Fruit fly (Drosophila melanogaster): Measurements from ENCODE around the gene phu.

Gene phu

dm6 chr3R:9533181-9534124 lies 38.9 kb downstream of the phu start (continued):
- TF ChIP-seq wdn (GFP tag; IDR thresholded peaks at IDR 0.05) (peak; percentile 84), bowl (GFP tag; IDR thresholded peaks at IDR 0.05) (peak; percentile 40; the same call in 1 of the 2 replicates), CG4404 (GFP tag; IDR thresholded peaks at IDR 0.05) (peak; percentile 86), Blimp-1 (GFP tag; optimal IDR thresholded peaks at IDR 0.05) (peak; percentile 89), jing (GFP tag; optimal IDR thresholded peaks at IDR 0.05) (peak; percentile 92), unpg (GFP tag; optimal IDR thresholded peaks at IDR 0.05) (peak; percentile 91), peb (GFP tag; IDR thresholded peaks at IDR 0.05) (peak; percentile 47; the same call in 1 of the 2 replicates), CG10979 (tag; optimal IDR thresholded peaks at IDR 0.05) (peak; percentile 96), fu2 (GFP tag; optimal IDR thresholded peaks at IDR 0.05) (peak; percentile 89), wek (GFP tag; optimal IDR thresholded peaks at IDR 0.05) (peak; percentile 62), ems (GFP tag; optimal IDR thresholded peaks at IDR 0.05) (peak; percentile 88), Kr (GFP tag; optimal IDR thresholded peaks at IDR 0.05) (no peak), Hmr (GFP tag; optimal IDR thresholded peaks at IDR 0.05) (peak; percentile 98), chn (GFP tag; optimal IDR thresholded peaks at IDR 0.05) (peak; percentile 89), gem (tag; optimal IDR thresholded peaks at IDR 0.05) (peak; percentile 98), Adf1 (GFP tag; IDR thresholded peaks at IDR 0.05) (peak; percentile 28; the same call in 1 of the 2 replicates), CG9797 (GFP tag; optimal IDR thresholded peaks at IDR 0.05) (peak; percentile 52), ap (GFP tag; IDR thresholded peaks at IDR 0.05) (peak; percentile 63), CG18619 (GFP tag; optimal IDR thresholded peaks at IDR 0.05) (peak; percentile 99), pnt (GFP tag; optimal IDR thresholded peaks at IDR 0.05) (peak; percentile 91), lab (GFP tag; optimal IDR thresholded peaks at IDR 0.05) (peak; percentile 96), CG1647 (GFP tag; optimal IDR thresholded peaks at IDR 0.05) (peak; percentile 87), eyg (GFP tag; optimal IDR thresholded peaks at IDR 0.05) (peak; percentile 85), NK7.1 (GFP tag; optimal IDR thresholded peaks at IDR 0.05) (peak; percentile 87), CG2199 (GFP tag; IDR thresholded peaks at IDR 0.05) (no peak; the same call in 2 of the 3 replicates), pfk (GFP tag; optimal IDR thresholded peaks at IDR 0.05) (peak; percentile 27), CG4707 (GFP tag; optimal IDR thresholded peaks at IDR 0.05) (peak; percentile 81), vnd (GFP tag; IDR thresholded peaks at IDR 0.05; ENCODE audit: partially characterized antibody) (0 out of 3 replicates have a peak, but pooled peaks have one; percentile 28), CG16813 (GFP tag; IDR thresholded peaks at IDR 0.05; ENCODE audit: partially characterized antibody) (no peak), CG9932 (GFP tag; IDR thresholded peaks at IDR 0.05) (peak; percentile 89), CG18599 (GFP tag; optimal IDR thresholded peaks at IDR 0.05) (peak; percentile 97), Dfd (GFP tag; optimal IDR thresholded peaks at IDR 0.05) (peak in 1 of 2 experiments; percentile 83), Fer3 (tag; optimal IDR thresholded peaks at IDR 0.05) (peak; percentile 89), CG9437 (GFP tag; optimal IDR thresholded peaks at IDR 0.05) (peak; percentile 95), HmgD (GFP tag; optimal IDR thresholded peaks at IDR 0.05) (peak; percentile 57), CG34376 (GFP tag; optimal IDR thresholded peaks at IDR 0.05) (peak; percentile 96), ato (GFP tag; IDR thresholded peaks at IDR 0.05; ENCODE audit: partially characterized antibody) (no peak), CG12942 (GFP tag; optimal IDR thresholded peaks at IDR 0.05) (peak; percentile 91), tll (GFP tag; optimal IDR thresholded peaks at IDR 0.05) (peak in 1 of 2 experiments; percentile 38), Mad (GFP tag; optimal IDR thresholded peaks at IDR 0.05) (peak; percentile 92), vvl (GFP tag; IDR thresholded peaks at IDR 0.05) (peak; percentile 88), crp (GFP tag; optimal IDR thresholded peaks at IDR 0.05) (peak in 1 of 2 experiments; percentile 70), CG7271 (tag; optimal IDR thresholded peaks at IDR 0.05) (peak; percentile 46), CG8944 (GFP tag; optimal IDR thresholded peaks at IDR 0.05) (peak; percentile 82), croc (GFP tag; conservative IDR thresholded peaks at IDR 0.05) (peak; percentile 85), sqz (GFP tag; optimal IDR thresholded peaks at IDR 0.05) (peak; percentile 91), Hr3 (GFP tag; optimal IDR thresholded peaks at IDR 0.05) (peak; percentile 95)
